Fruit fly (Drosophila melanogaster): ENCODE data around the gene U2af38.

U2af38 gene

DNA sequence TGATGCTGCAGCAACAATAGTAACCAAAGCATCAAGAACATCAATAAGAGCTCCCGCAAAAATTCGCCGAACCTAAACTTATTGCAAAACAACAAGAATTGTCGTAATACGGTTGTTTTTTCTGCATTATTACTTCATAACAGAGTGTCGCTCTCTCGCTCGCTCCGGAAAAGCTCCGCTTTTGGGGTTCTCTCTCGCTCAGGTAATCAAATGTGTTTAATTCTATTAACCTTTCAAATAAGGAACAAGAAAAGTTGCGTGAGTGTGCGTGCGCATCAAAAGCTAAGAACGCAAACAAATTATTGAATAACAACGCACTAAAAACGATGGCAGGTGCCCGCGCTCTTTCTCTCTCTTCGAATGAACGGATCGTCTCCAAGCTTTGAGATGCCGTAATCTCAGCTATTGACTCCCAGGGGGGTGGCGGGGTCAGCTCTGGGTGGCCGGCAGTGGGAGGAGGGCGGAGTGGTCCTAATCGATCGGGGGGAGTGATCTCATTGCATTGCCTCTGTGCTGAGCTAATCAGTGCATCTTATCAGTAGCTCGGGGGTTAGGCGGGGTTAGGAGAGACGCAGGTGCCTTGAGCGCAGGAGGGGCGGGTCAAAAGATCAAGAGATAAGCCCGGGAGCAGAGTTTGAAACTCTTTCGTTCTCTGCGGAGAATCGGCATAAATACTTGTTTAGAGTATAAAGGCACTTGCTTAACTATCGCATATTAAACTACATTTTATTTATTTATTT is 11.9 kb upstream of the U2af38 start:
- no peak for TF ChIP-seq EcR (GFP tag; optimal IDR thresholded peaks at IDR 0.05)
- TF ChIP-seq psq (optimal IDR thresholded peaks at IDR 0.05), result no peak
- no peak for TF ChIP-seq pan (optimal IDR thresholded peaks at IDR 0.05)
- no peak for TF ChIP-seq CG8478 (optimal IDR thresholded peaks at IDR 0.05)
- no peak for TF ChIP-seq Dll (optimal IDR thresholded peaks at IDR 0.05)
- TF ChIP-seq usp (GFP tag; optimal IDR thresholded peaks at IDR 0.05), result no peak

DNA sequence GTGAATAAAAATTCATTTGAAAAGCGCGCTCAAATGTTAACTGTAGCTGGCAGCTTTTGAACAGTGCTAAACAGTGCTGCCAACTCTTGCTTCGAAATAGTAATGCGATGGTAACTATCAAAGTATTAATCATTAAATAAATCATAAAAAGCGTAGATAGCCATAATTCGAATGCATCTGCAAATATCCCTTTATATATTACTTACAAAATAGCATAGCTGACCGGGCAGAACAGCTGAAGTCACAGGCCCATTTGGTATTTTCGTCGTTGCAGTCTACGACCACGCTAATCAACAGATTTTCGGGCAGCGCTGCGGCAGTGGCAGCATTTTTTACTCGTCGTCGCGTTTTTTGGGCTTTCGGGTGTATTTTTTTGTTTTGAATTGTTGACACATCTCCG is 11.2 kb upstream of the U2af38 start, which contains the start of gene Plc21C:
Gene Plc21C (plus strand): TSS at position 290 of the 400 bp plus-strand sequence.
- TF ChIP-seq usp (GFP tag; optimal IDR thresholded peaks at IDR 0.05) (no peak), Dll (optimal IDR thresholded peaks at IDR 0.05) (no peak), EcR (GFP tag; optimal IDR thresholded peaks at IDR 0.05) (no peak), CG8478 (optimal IDR thresholded peaks at IDR 0.05) (no peak), pan (optimal IDR thresholded peaks at IDR 0.05) (no peak), psq (optimal IDR thresholded peaks at IDR 0.05) (no peak)

DNA sequence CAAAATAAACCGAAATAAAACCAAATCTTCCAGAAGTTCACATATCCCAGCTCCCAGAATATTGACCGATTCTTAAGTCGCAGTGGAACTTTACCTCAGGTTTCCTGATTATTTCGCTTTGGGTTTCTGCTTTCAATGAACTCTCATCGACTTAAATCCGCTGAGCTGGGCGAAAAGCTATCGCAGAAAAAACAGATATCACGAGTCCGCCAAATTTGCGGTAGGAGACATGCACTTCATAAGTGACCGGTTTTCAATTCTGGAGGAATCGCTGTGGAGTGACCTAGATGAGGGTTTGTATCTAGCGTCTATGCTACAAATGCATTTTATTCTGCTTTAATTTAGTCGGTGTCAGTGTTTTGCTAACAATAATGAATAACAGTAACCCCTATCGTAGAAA is 10.7 kb upstream of the U2af38 start:
- no peak for TF ChIP-seq CG8478 (optimal IDR thresholded peaks at IDR 0.05)
- TF ChIP-seq EcR (GFP tag; optimal IDR thresholded peaks at IDR 0.05), result no peak
- no peak for TF ChIP-seq Dll (optimal IDR thresholded peaks at IDR 0.05)
- no peak for TF ChIP-seq usp (GFP tag; optimal IDR thresholded peaks at IDR 0.05)
- TF ChIP-seq pan (optimal IDR thresholded peaks at IDR 0.05), result no peak
- no peak for TF ChIP-seq psq (optimal IDR thresholded peaks at IDR 0.05)

dm6 chr2L:303306-303962 is 9.0 kb upstream of the U2af38 start:
- TF ChIP-seq Dll (optimal IDR thresholded peaks at IDR 0.05) (no peak), pan (optimal IDR thresholded peaks at IDR 0.05) (no peak), usp (GFP tag; optimal IDR thresholded peaks at IDR 0.05) (no peak), CG8478 (optimal IDR thresholded peaks at IDR 0.05) (no peak), EcR (GFP tag; optimal IDR thresholded peaks at IDR 0.05) (no peak), psq (optimal IDR thresholded peaks at IDR 0.05) (no peak)

DNA sequence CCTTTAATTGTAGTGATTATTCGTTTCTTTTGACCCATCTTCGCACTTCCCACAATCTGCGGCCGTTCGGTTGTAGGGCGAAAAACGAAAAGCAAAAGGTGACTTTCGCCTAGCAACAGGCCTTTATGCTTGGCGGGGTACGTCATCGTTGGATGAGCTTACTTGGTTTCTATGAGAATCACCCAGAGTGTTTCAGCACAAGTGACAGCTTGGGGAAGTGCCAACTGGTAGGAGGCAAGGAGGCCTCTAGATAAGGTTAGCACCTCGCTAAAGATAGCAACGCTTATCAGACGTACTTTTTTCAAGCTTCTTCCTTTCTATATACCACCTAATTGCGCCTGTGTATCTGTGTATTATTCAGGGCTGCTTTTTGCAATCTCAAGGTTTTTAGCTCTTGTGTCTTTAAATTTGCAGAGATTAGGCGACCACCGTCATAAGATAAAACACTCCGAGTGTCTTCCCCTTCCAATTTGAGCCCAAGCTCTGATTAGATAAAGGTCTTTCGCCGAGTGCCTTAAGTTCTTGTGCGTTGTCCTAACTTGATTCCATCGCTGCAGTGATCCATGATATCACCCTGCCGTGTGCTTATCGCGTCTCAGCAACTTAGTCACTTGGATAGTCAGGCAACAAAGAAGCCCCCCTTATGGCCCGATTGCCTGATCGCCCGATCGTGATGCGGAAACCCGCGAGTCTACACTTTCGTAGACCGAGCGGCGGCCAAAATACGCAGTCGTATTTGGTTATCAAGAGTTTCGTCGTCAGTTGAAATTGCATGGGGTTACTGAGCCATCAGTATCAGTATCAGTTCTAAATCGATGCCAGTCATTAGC is 6.6 kb upstream of the U2af38 start:
- TF ChIP-seq pan (optimal IDR thresholded peaks at IDR 0.05) (no peak), usp (GFP tag; optimal IDR thresholded peaks at IDR 0.05) (no peak), CG8478 (optimal IDR thresholded peaks at IDR 0.05) (no peak), Dll (optimal IDR thresholded peaks at IDR 0.05) (no peak), psq (optimal IDR thresholded peaks at IDR 0.05) (no peak), EcR (GFP tag; optimal IDR thresholded peaks at IDR 0.05) (no peak)

DNA sequence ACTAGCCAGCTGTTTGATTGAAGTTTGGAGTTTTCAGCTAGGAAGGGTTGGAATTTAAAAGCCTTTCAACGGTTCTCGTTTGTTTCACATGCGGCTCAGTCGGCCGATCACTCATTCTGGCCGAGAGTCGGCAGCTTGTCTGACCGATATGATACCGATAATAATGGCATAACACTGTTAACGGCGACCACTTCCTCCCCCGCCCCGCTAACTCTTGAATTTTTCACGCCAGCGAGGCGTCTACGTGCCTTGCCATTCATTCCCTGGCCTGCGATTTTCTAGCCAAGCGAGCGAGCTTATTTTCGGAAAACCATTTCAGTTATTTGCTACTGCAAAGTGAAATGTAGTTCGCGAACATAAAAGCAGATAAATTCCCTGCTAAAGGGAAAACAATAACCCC is 5.5 kb upstream of the U2af38 start:
- TF ChIP-seq CG8478 (optimal IDR thresholded peaks at IDR 0.05) (no peak), EcR (GFP tag; optimal IDR thresholded peaks at IDR 0.05) (no peak), psq (optimal IDR thresholded peaks at IDR 0.05) (no peak), Dll (optimal IDR thresholded peaks at IDR 0.05) (no peak), pan (optimal IDR thresholded peaks at IDR 0.05) (no peak), usp (GFP tag; optimal IDR thresholded peaks at IDR 0.05) (no peak)

dm6 chr2L:299038-299437 is 4.6 kb upstream of the U2af38 start:
- TF ChIP-seq EcR (GFP tag; optimal IDR thresholded peaks at IDR 0.05), result no peak
- no peak for TF ChIP-seq CG8478 (optimal IDR thresholded peaks at IDR 0.05)
- no peak for TF ChIP-seq usp (GFP tag; optimal IDR thresholded peaks at IDR 0.05)
- TF ChIP-seq Dll (optimal IDR thresholded peaks at IDR 0.05), result no peak
- no peak for TF ChIP-seq pan (optimal IDR thresholded peaks at IDR 0.05)
- TF ChIP-seq psq (optimal IDR thresholded peaks at IDR 0.05), result no peak

DNA sequence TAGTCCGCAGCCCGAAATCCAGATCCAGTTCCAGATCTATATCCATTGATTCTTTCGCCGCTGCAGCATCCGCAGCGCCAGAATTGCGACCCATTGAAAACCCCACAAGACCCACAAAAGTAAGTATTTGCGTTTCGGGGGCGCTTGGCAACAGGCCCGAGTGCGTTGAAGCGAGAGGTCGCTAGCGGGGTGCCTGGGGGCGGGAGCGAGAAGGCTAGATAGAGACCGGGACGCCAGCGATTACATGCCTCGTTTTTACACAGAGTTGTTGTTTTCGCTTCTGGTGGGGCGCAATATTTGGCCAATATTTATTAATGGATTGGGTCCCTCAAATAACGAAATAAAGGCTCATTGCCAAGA is 3.8 kb upstream of the U2af38 start:
- no peak for TF ChIP-seq psq (optimal IDR thresholded peaks at IDR 0.05)
- no peak for TF ChIP-seq usp (GFP tag; optimal IDR thresholded peaks at IDR 0.05)
- no peak for TF ChIP-seq pan (optimal IDR thresholded peaks at IDR 0.05)
- no peak for TF ChIP-seq Dll (optimal IDR thresholded peaks at IDR 0.05)
- TF ChIP-seq EcR (GFP tag; optimal IDR thresholded peaks at IDR 0.05), result no peak

dm6 chr2L:297480-298284 is 3.2 kb upstream of the U2af38 start, which contains the start of gene Pi3K21B:
Gene Pi3K21B, plus strand, starts transcription at chr2L:297880.
- TF ChIP-seq pan (optimal IDR thresholded peaks at IDR 0.05) (no peak), Dll (optimal IDR thresholded peaks at IDR 0.05) (no peak), EcR (GFP tag; optimal IDR thresholded peaks at IDR 0.05) (no peak), CG8478 (optimal IDR thresholded peaks at IDR 0.05) (no peak), psq (optimal IDR thresholded peaks at IDR 0.05) (no peak), usp (GFP tag; optimal IDR thresholded peaks at IDR 0.05) (no peak)

dm6 chr2L:292301-292700 is 2.2 kb downstream of the U2af38 start, which contains the start of gene CG11562:
Gene CG11562, plus strand, starts transcription at chr2L:292419.
- TF ChIP-seq Dll (optimal IDR thresholded peaks at IDR 0.05), result no peak
- no peak for TF ChIP-seq usp (GFP tag; optimal IDR thresholded peaks at IDR 0.05)
- no peak for TF ChIP-seq pan (optimal IDR thresholded peaks at IDR 0.05)
- TF ChIP-seq psq (optimal IDR thresholded peaks at IDR 0.05), result no peak
- TF ChIP-seq EcR (GFP tag; optimal IDR thresholded peaks at IDR 0.05), result no peak
- no peak for TF ChIP-seq CG8478 (optimal IDR thresholded peaks at IDR 0.05)

DNA sequence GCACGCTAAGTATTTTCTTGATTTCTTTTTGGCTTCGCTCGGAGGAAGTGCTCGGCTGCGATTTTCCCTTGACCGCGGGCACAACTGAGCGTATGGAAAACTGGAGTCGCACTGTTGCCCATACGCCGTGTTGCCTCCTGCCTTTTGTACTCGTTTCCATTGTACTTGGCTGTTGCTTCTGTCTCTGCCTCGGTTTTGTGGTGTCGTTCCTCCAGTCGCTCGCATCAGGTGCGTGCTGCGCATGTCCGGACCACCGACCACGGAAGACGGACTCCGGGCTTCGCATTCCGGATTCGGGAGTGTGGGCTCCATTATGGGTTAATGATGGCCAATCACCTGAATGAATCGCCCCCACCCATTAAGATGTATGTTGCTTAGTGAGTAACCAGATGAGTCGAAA is 2.8 kb downstream of the U2af38 start, which contains the start of gene CG3625:
Gene CG3625 (minus strand): TSS at position 139 of the 400 bp plus-strand sequence.
- no peak for TF ChIP-seq psq (optimal IDR thresholded peaks at IDR 0.05)
- no peak for TF ChIP-seq CG8478 (optimal IDR thresholded peaks at IDR 0.05)
- no peak for TF ChIP-seq pan (optimal IDR thresholded peaks at IDR 0.05)
- no peak for TF ChIP-seq EcR (GFP tag; optimal IDR thresholded peaks at IDR 0.05)
- no peak for TF ChIP-seq Dll (optimal IDR thresholded peaks at IDR 0.05)
